Worm (Caenorhabditis elegans): Measurements from ENCODE around the gene osm-6.

The osm-6 gene

DNA sequence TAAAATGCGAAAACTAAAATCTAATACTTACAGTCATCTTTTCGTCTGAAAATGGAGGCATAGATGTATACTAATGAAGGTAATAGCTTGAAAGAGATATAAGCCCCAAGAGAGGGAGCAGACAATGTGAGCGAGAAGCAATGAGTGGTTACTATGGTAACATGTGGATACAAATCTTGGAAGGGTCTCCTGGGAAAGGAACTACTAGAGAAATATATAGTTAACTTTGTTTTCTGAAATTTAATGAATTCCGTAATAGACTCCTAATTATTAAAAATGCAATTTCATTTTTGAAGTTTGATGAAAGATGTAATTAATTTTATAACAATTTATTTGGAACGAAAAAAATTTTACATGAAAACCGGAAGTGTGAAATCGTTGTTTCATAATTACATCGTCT is at the start of gene osm-6:
Gene osm-6 (minus strand): TSS at position 101 of the 400 bp plus-strand sequence.
- TF ChIP-seq egl-27 (tag; optimal IDR thresholded peaks at IDR 0.05) (no peak), ceh-32 (tag; optimal IDR thresholded peaks at IDR 0.05; ENCODE audit: poor library complexity) (no peak), set-16 (GFP tag; IDR thresholded peaks at IDR 0.05) (no peak), lin-38 (GFP tag; IDR thresholded peaks at IDR 0.05) (no peak), hlh-11 (tag; optimal IDR thresholded peaks at IDR 0.05) (no peak), nhr-102 (tag; optimal IDR thresholded peaks at IDR 0.05) (no peak), mdt-29 (GFP tag; IDR thresholded peaks at IDR 0.05) (no peak), nhr-237 (tag; optimal IDR thresholded peaks at IDR 0.05) (no peak), zip-2 (tag; optimal IDR thresholded peaks at IDR 0.05) (no peak), duxl-1 (tag; optimal IDR thresholded peaks at IDR 0.05; ENCODE audit: poor library complexity) (no peak), sdz-12 (GFP tag; optimal IDR thresholded peaks at IDR 0.05) (no peak), nhr-25 (tag; optimal IDR thresholded peaks at IDR 0.05; ENCODE audit: borderline replicate concordance, insufficient read depth) (no peak)

DNA sequence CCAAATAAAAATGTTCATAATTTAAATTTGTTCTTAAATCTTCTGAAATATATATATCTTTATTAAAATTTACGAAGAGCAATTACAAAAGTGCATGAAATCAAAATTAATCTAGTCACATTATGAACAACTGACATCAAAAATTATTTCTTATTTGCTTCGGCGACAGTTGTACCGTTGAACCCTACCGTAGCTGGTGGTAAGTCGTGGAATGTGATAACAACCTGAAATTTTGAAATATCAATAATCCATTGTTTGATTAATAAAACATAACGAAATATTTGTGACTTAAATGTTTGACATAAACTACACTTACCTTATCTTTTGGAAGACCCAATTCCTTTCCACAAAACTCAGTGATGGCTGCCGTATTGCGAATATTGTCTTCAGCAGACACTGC is 49.5 kb upstream of the osm-6 start:
- TF ChIP-seq dve-1 (tag; optimal IDR thresholded peaks at IDR 0.05; ENCODE audit: insufficient read depth) (peak; percentile 68), hif-1 (tag; optimal IDR thresholded peaks at IDR 0.05) (no peak), rbr-2 (tag; optimal IDR thresholded peaks at IDR 0.05) (no peak), nhr-28 (tag; optimal IDR thresholded peaks at IDR 0.05) (peak; percentile 77), lin-1 (GFP tag; IDR thresholded peaks at IDR 0.05) (0 out of 2 replicates have a peak, but pooled peaks have one; percentile 13), jun-1 (tag; optimal IDR thresholded peaks at IDR 0.05) (no peak), egl-43 (GFP tag; IDR thresholded peaks at IDR 0.05) (no peak), pha-4 (GFP tag; IDR thresholded peaks at IDR 0.05) (no peak), pha-4 (tag; optimal IDR thresholded peaks at IDR 0.05) (no peak), snpc-4 (tag; optimal IDR thresholded peaks at IDR 0.05) (no peak), mdl-1 (tag; optimal IDR thresholded peaks at IDR 0.05) (no peak), lir-3 (tag; optimal IDR thresholded peaks at IDR 0.05) (no peak), dmd-9 (GFP tag; IDR thresholded peaks at IDR 0.05) (no peak), R02D3.7 (tag; optimal IDR thresholded peaks at IDR 0.05) (no peak), hlh-11 (tag; optimal IDR thresholded peaks at IDR 0.05) (peak; percentile 49), daf-19 (GFP tag; conservative IDR thresholded peaks at IDR 0.05) (no peak), nhr-41 (GFP tag; IDR thresholded peaks at IDR 0.05) (no peak), F10B5.3 (tag; optimal IDR thresholded peaks at IDR 0.05) (no peak), D1046.2 (GFP tag; IDR thresholded peaks at IDR 0.05) (no peak), zfp-3 (GFP tag; conservative IDR thresholded peaks at IDR 0.05) (0 out of 2 replicates have a peak, but pooled peaks have one; percentile 9), lin-15B (tag; optimal IDR thresholded peaks at IDR 0.05) (no peak), lin-39 (tag; optimal IDR thresholded peaks at IDR 0.05) (no peak), ceh-44 (GFP tag; IDR thresholded peaks at IDR 0.05) (no peak), nhr-25 (tag; optimal IDR thresholded peaks at IDR 0.05; ENCODE audit: borderline replicate concordance, insufficient read depth) (no peak), php-3 (GFP tag; IDR thresholded peaks at IDR 0.05) (no peak), pqm-1 (tag; optimal IDR thresholded peaks at IDR 0.05) (peak; percentile 34), duxl-1 (tag; optimal IDR thresholded peaks at IDR 0.05; ENCODE audit: poor library complexity) (no peak), madf-9 (GFP tag; conservative IDR thresholded peaks at IDR 0.05) (no peak), sdz-12 (GFP tag; optimal IDR thresholded peaks at IDR 0.05) (no peak), F37D6.2 (tag; optimal IDR thresholded peaks at IDR 0.05) (no peak), nhr-42 (GFP tag; IDR thresholded peaks at IDR 0.05) (no peak), Y75B8A.6 (GFP tag; IDR thresholded peaks at IDR 0.05) (no peak), tag-97 (GFP tag; IDR thresholded peaks at IDR 0.05) (no peak), cey-2 (tag; optimal IDR thresholded peaks at IDR 0.05; ENCODE audit: borderline replicate concordance, insufficient read depth) (no peak), mep-1 (tag; optimal IDR thresholded peaks at IDR 0.05) (no peak), saeg-2 (GFP tag; IDR thresholded peaks at IDR 0.05) (no peak), ces-1 (GFP tag; optimal IDR thresholded peaks at IDR 0.05) (no peak), dmd-6 (GFP tag; IDR thresholded peaks at IDR 0.05) (peak; percentile 80), T26A8.4 (GFP tag; IDR thresholded peaks at IDR 0.05) (no peak), unc-62 (GFP tag; optimal IDR thresholded peaks at IDR 0.05 in 1 of 2) (no peak), unc-62 (tag; optimal IDR thresholded peaks at IDR 0.05) (no peak), ceh-32 (tag; optimal IDR thresholded peaks at IDR 0.05; ENCODE audit: poor library complexity) (no peak)

All from whole organism, L4 larva.